Worm (Caenorhabditis elegans) whole organism, L1 larva: Measurements from ENCODE around the gene rps-5.

Experiments
- pax-3 ChIP-seq: fragments of 200-800 bp; sonication (Bioruptor generic); optimal IDR thresholded peaks from 2 replicates; lab custom pipeline; 2018; ENCODE audit warnings: mild to moderate bottlenecking, missing genetic modification characterization, moderate library complexity, missing compliant biosample characterization
- snpc-4 ChIP-seq: fragments of 150-350 bp; optimal IDR thresholded peaks from 2 replicates; lab custom pipeline; 2014; ENCODE audit warnings: missing biosample characterization, missing genetic modification characterization
- tlp-1 ChIP-seq: fragments of 150-350 bp; optimal IDR thresholded peaks from 2 replicates; lab custom pipeline; 2014; ENCODE audit warnings: missing biosample characterization, missing genetic modification characterization

DNA sequence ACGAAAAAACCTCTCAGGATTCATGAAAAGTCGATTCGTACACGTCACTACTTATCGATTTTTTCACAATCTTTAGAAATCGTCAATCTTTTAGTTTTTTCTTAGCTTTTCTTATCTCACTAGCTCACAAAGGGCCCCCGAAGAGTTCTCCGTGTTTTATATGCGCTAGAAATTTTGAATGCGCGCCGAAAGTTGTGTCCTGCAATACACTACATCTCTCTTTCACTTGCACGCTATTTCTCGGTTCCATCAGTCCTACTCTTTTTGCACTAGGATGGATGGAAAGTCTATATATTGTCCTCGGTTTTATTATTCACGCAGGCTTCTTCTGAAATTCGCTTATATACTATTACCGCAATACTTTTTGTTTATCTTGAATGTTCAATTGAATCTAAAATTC, 14.8 kb upstream of the rps-5 start:
- TF ChIP-seq tlp-1 (tag; lab: Kevin White, UChicago) (no peak), pax-3 (tag; lab: Kevin White, UChicago) (no peak), snpc-4 (tag; lab: Kevin White, UChicago) (no peak)
